Fruit fly (Drosophila melanogaster) Kc167 (cell line): ENCODE results near the gene sowah.

Experiments used
- h ChIP-seq: fragments of >200 bp; optimal IDR thresholded peaks from 3 replicates; lab custom pipeline; 2018; ENCODE audit warnings: missing external identifiers
- psq ChIP-seq: fragments of >200 bp; optimal IDR thresholded peaks from 2 replicates; lab custom pipeline; 2017; ENCODE audit warnings: missing external identifiers

DNA sequence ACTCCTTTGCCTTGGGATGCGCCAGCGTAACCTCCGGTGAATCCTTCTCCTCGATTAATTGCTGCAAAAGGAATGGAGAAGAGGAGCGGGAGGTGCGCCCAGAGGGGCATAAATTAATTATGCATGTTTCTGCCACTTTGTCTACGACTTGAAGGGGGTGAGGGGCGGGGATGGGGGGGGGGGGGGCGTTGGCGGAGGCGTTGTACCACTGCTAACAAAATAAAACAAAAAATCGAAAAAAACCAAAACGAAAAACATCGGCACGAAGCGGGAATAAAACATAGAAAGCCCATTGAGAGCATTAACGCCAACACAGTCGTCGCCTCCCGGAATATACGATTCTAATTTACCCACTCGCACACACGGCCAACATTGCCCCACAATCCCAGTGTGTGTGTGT, 7.4 kb downstream of the sowah start:
- TF ChIP-seq psq (lab: Kevin White, UChicago), result no peak
- TF ChIP-seq h (lab: Kevin White, UChicago), result no peak
